Fruit fly (Drosophila melanogaster) whole organism, embryonic: ENCODE measurements around the gene CG1764.

Source experiments
- Ada2b ChIP-seq: fragments of 200-800 bp; sonication (Bioruptor generic); IDR thresholded peaks from 2 replicates; pipeline ENCODE4 v1.3.6; 2022; ENCODE audit warnings: missing biosample characterization, missing genetic modification characterization
- BEAF-32 ChIP-seq: fragments of 200-800 bp; sonication (Bioruptor generic); optimal IDR thresholded peaks from 3 replicates; lab custom pipeline; 2017; ENCODE audit warnings: missing biosample characterization, missing genetic modification characterization, mild to moderate bottlenecking, moderate library complexity, missing genetic modification reagents
- CG10209 ChIP-seq: fragments of 200-800 bp; sonication (Bioruptor generic); optimal IDR thresholded peaks from 3 replicates; lab custom pipeline; 2017; ENCODE audit warnings: missing biosample characterization, mild to moderate bottlenecking, missing genetic modification characterization, missing genetic modification reagents
- CG10462 ChIP-seq: fragments of 200-800 bp; sonication (Bioruptor generic); optimal IDR thresholded peaks from 2 replicates; lab custom pipeline; 2016; ENCODE audit warnings: missing biosample characterization, missing genetic modification characterization
- CG10959 ChIP-seq: fragments of 200-800 bp; sonication (Bioruptor generic); IDR thresholded peaks from 2 replicates; pipeline ENCODE4 v1.3.6; 2022; ENCODE audit warnings: missing biosample characterization, missing genetic modification characterization
- CG11093 ChIP-seq: fragments of 200-800 bp; sonication (Bioruptor generic); IDR thresholded peaks from 3 replicates; pipeline ENCODE4 v1.3.6; 2022; ENCODE audit warnings: missing biosample characterization, missing genetic modification characterization
- CG12744 ChIP-seq: fragments of 200-800 bp; sonication (Bioruptor generic); optimal IDR thresholded peaks from 2 replicates; lab custom pipeline; 2016; ENCODE audit warnings: missing biosample characterization, missing genetic modification characterization
- CG16813 ChIP-seq: fragments of 200-800 bp; sonication (Bioruptor generic); IDR thresholded peaks from 3 replicates; pipeline ENCODE4 v1.3.6; 2022; ENCODE audit warnings: missing biosample characterization, missing genetic modification characterization; ENCODE audit not compliant: partially characterized antibody
- CG16815 ChIP-seq: fragments of 200-800 bp; sonication (Bioruptor generic); optimal IDR thresholded peaks from 3 replicates; lab custom pipeline; 2017; ENCODE audit warnings: missing biosample characterization, mild to moderate bottlenecking, missing genetic modification characterization
- CG16863 ChIP-seq: fragments of 200-800 bp; sonication (Bioruptor generic); optimal IDR thresholded peaks from 3 replicates; lab custom pipeline; 2016; ENCODE audit warnings: missing biosample characterization, missing genetic modification characterization
- CG17385 ChIP-seq: fragments of 200-800 bp; sonication (Bioruptor generic); optimal IDR thresholded peaks from 3 replicates; lab custom pipeline; 2018; ENCODE audit warnings: missing biosample characterization, mild to moderate bottlenecking, missing genetic modification characterization
- CG17612 ChIP-seq: fragments of 200-800 bp; sonication (Bioruptor generic); IDR thresholded peaks from 2 replicates; pipeline ENCODE4 v1.3.6; 2022; ENCODE audit warnings: missing biosample characterization, missing genetic modification characterization
- CG17912 ChIP-seq: fragments of 200-800 bp; sonication (Bioruptor generic); optimal IDR thresholded peaks from 2 replicates; lab custom pipeline; 2018; ENCODE audit warnings: missing biosample characterization, mild to moderate bottlenecking, missing genetic modification characterization
- CG1792 ChIP-seq: fragments of 200-800 bp; sonication (Bioruptor generic); optimal IDR thresholded peaks from 2 replicates; lab custom pipeline; 2016; ENCODE audit warnings: missing biosample characterization, missing genetic modification characterization
- CG18764 ChIP-seq: fragments of 200-800 bp; sonication (Bioruptor generic); optimal IDR thresholded peaks from 3 replicates; lab custom pipeline; 2016; ENCODE audit warnings: missing biosample characterization, missing genetic modification characterization
- CG2199 ChIP-seq: fragments of 200-800 bp; sonication (Bioruptor generic); IDR thresholded peaks from 3 replicates; pipeline ENCODE4 v1.3.6; 2022; ENCODE audit warnings: missing biosample characterization, missing genetic modification characterization
- CG3407 ChIP-seq: fragments of 200-800 bp; sonication (Bioruptor generic); optimal IDR thresholded peaks from 2 replicates; lab custom pipeline; 2018; ENCODE audit warnings: missing biosample characterization, mild to moderate bottlenecking, missing genetic modification characterization
- CG7839 ChIP-seq: fragments of 200-800 bp; sonication (Bioruptor generic); optimal IDR thresholded peaks from 3 replicates; lab custom pipeline; 2018; ENCODE audit warnings: missing biosample characterization, mild to moderate bottlenecking, missing genetic modification characterization, moderate library complexity
- CG7963 ChIP-seq: fragments of 200-800 bp; sonication (Bioruptor generic); IDR thresholded peaks from 3 replicates; pipeline ENCODE4 v1.3.6; 2022; ENCODE audit warnings: missing biosample characterization, missing genetic modification characterization; ENCODE audit not compliant: partially characterized antibody
- CG7987 ChIP-seq: fragments of 200-800 bp; sonication (Bioruptor generic); optimal IDR thresholded peaks from 2 replicates; lab custom pipeline; 2018; ENCODE audit warnings: missing biosample characterization, mild to moderate bottlenecking, missing genetic modification characterization, moderate library complexity
- CG9437 ChIP-seq: fragments of 200-800 bp; sonication (Bioruptor generic); optimal IDR thresholded peaks from 2 replicates; lab custom pipeline; 2018; ENCODE audit warnings: missing biosample characterization, mild to moderate bottlenecking, missing genetic modification characterization
- CG9797 ChIP-seq: fragments of 200-800 bp; sonication (Bioruptor generic); optimal IDR thresholded peaks from 3 replicates; lab custom pipeline; 2018; ENCODE audit warnings: missing biosample characterization, mild to moderate bottlenecking, missing genetic modification characterization
- CoRest ChIP-seq: fragments of 200-800 bp; sonication (Bioruptor generic); optimal IDR thresholded peaks from 3 replicates; lab custom pipeline; 2018; ENCODE audit warnings: missing biosample characterization, mild to moderate bottlenecking, missing genetic modification characterization, moderate library complexity
- Max ChIP-seq: fragments of 200-800 bp; sonication (Bioruptor generic); optimal IDR thresholded peaks from 2 replicates; lab custom pipeline; 2016; ENCODE audit warnings: missing biosample characterization, mild to moderate bottlenecking, missing genetic modification characterization
- Mes4 ChIP-seq: fragments of 200-800 bp; sonication (Bioruptor generic); optimal IDR thresholded peaks from 2 replicates; lab custom pipeline; 2016; ENCODE audit warnings: missing biosample characterization, missing genetic modification characterization
- Mrtf ChIP-seq: fragments of 200-800 bp; sonication (Bioruptor generic); IDR thresholded peaks from 3 replicates; pipeline ENCODE4 v1.3.6; 2022; ENCODE audit warnings: missing biosample characterization, missing genetic modification characterization
- NC2α ChIP-seq: fragments of 200-800 bp; sonication (Bioruptor generic); optimal IDR thresholded peaks from 2 replicates; lab custom pipeline; 2016; ENCODE audit warnings: missing biosample characterization, missing genetic modification characterization
- Side ChIP-seq: fragments of 200-800 bp; sonication (Bioruptor generic); optimal IDR thresholded peaks from 2 replicates; lab custom pipeline; 2016; ENCODE audit warnings: missing biosample characterization, missing genetic modification characterization
- Six4 ChIP-seq: fragments of 200-800 bp; sonication (Bioruptor generic); optimal IDR thresholded peaks from 2 replicates; lab custom pipeline; 2016; ENCODE audit warnings: missing biosample characterization, missing genetic modification characterization
- abd-A ChIP-seq: fragments of 200-800 bp; sonication (Bioruptor generic); optimal IDR thresholded peaks from 3 replicates; lab custom pipeline; 2019; ENCODE audit warnings: missing biosample characterization, mild to moderate bottlenecking, missing genetic modification characterization, moderate library complexity
- aop ChIP-seq: fragments of 200-800 bp; sonication (Bioruptor generic); IDR thresholded peaks from 2 replicates; pipeline ENCODE4 v1.3.6; 2022; ENCODE audit warnings: missing biosample characterization, missing genetic modification characterization
- cato ChIP-seq: fragments of 200-800 bp; sonication (Bioruptor generic); optimal IDR thresholded peaks from 2 replicates; lab custom pipeline; 2016; ENCODE audit warnings: missing biosample characterization, missing genetic modification characterization, borderline replicate concordance
- chn ChIP-seq: fragments of 200-800 bp; sonication (Bioruptor generic); optimal IDR thresholded peaks from 2 replicates; lab custom pipeline; 2016; ENCODE audit warnings: missing biosample characterization, missing genetic modification characterization
- crol ChIP-seq: fragments of 200-800 bp; sonication (Bioruptor generic); IDR thresholded peaks from 2 replicates; pipeline ENCODE4 v1.3.6; 2022; ENCODE audit warnings: missing biosample characterization, missing genetic modification characterization
- dmrt99B ChIP-seq: fragments of 200-800 bp; sonication (Bioruptor generic); optimal IDR thresholded peaks from 2 replicates; lab custom pipeline; 2018; ENCODE audit warnings: missing biosample characterization, mild to moderate bottlenecking, missing genetic modification characterization, moderate library complexity
- en ChIP-seq: fragments of 200-800 bp; sonication (Bioruptor generic); optimal IDR thresholded peaks from 2 replicates; lab custom pipeline; 2016; ENCODE audit warnings: missing biosample characterization, missing genetic modification characterization
- fu2 ChIP-seq: fragments of 200-800 bp; sonication (Bioruptor generic); optimal IDR thresholded peaks from 2 replicates; lab custom pipeline; 2016; ENCODE audit warnings: missing biosample characterization, missing genetic modification characterization
- gro ChIP-seq: fragments of 200-800 bp; sonication (Bioruptor generic); optimal IDR thresholded peaks from 2 replicates; lab custom pipeline; 2016; ENCODE audit warnings: missing biosample characterization, missing genetic modification characterization
- gt ChIP-seq: fragments of 200-800 bp; sonication (Bioruptor generic); IDR thresholded peaks from 2 replicates; pipeline ENCODE4 v1.3.6; 2022; ENCODE audit warnings: missing biosample characterization, missing genetic modification characterization
- insv ChIP-seq, 2 experiments: fragments of 200-800 bp; sonication (Bioruptor generic); optimal IDR thresholded peaks; 3 replicates each; lab custom pipeline; 2016 to 2018; ENCODE audit warnings: missing biosample characterization in 2 of 2, missing genetic modification characterization in 2 of 2
- kni ChIP-seq: fragments of 200-800 bp; sonication (Bioruptor generic); optimal IDR thresholded peaks from 3 replicates; lab custom pipeline; 2017; ENCODE audit warnings: mild to moderate bottlenecking, missing biosample characterization, missing genetic modification reagents, missing genetic modification characterization
- mam ChIP-seq: fragments of 200-800 bp; sonication (Bioruptor generic); optimal IDR thresholded peaks from 3 replicates; lab custom pipeline; 2016; ENCODE audit warnings: missing biosample characterization, missing genetic modification characterization
- nerfin-2 ChIP-seq: fragments of 200-800 bp; sonication (Bioruptor generic); IDR thresholded peaks from 2 replicates; pipeline ENCODE4 v1.3.6; 2022; ENCODE audit warnings: missing biosample characterization, missing genetic modification characterization; ENCODE audit not compliant: partially characterized antibody
- psq ChIP-seq: fragments of 200-800 bp; sonication (Bioruptor generic); optimal IDR thresholded peaks from 2 replicates; lab custom pipeline; 2017; ENCODE audit warnings: missing biosample characterization, missing genetic modification characterization
- sc ChIP-seq, 3 experiments: fragments of >200 bp in 2 of 3; fragments of 200-800 bp in 1 of 3; sonication (Bioruptor generic) in 1 of 3; optimal IDR thresholded peaks; 2 replicates in 2 of 3; 3 replicates in 1 of 3; lab custom pipeline; 2017; ENCODE audit warnings: mild to moderate bottlenecking in 1 of 3, missing biosample characterization in 1 of 3, missing genetic modification characterization in 1 of 3, missing genetic modification reagents in 1 of 3
- schlank ChIP-seq: fragments of 200-800 bp; sonication (Bioruptor generic); optimal IDR thresholded peaks from 2 replicates; lab custom pipeline; 2018; ENCODE audit warnings: missing biosample characterization, mild to moderate bottlenecking, missing genetic modification characterization
- sima ChIP-seq: fragments of 200-800 bp; sonication (Bioruptor generic); optimal IDR thresholded peaks from 2 replicates; lab custom pipeline; 2016; ENCODE audit warnings: missing biosample characterization, missing genetic modification characterization
- sob ChIP-seq: fragments of 200-800 bp; sonication (Bioruptor generic); IDR thresholded peaks from 2 replicates; pipeline ENCODE4 v1.3.6; 2022; ENCODE audit warnings: missing biosample characterization, missing genetic modification characterization
- tap ChIP-seq: fragments of 200-800 bp; optimal IDR thresholded peaks from 3 replicates; lab custom pipeline; 2019; ENCODE audit warnings: missing biosample characterization, mild to moderate bottlenecking, missing genetic modification characterization, moderate library complexity
- tx ChIP-seq: fragments of 200-800 bp; sonication (Bioruptor generic); optimal IDR thresholded peaks from 2 replicates; lab custom pipeline; 2016; ENCODE audit warnings: missing biosample characterization, missing genetic modification characterization

CG1764 gene

DNA sequence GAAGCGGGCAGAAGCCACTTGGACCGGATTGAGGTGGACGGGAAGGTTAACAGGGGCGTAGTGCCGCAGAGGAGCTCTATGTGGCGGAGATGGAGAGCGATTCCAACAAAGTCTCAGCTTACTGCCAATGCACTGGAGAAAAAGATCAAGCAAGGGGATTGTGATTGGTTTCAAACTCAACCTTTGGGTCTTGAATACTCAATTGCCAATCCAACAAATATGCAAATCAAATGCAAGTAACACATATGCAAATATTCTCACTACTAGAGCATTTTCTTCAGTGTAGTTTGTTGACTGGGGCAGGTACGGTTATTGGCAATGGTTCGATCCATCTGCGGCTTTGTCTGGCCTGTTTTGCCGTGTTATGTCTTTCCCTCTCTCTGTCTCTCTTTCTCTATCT, 50.9 kb downstream of the CG1764 start (continued):
- TF ChIP-seq CG1792 (GFP tag; lab: Kevin White, UChicago) (peak; percentile 75), CG17912 (GFP tag; lab: Kevin White, UChicago) (no peak), CG3407 (GFP tag; lab: Kevin White, UChicago) (peak; percentile 58), CG18764 (GFP tag; lab: Kevin White, UChicago) (peak; percentile 46), gro (peak; percentile 52), CG9437 (GFP tag; lab: Kevin White, UChicago) (peak; percentile 31), CG7987 (peak; percentile 5), Six4 (peak; percentile 70), CG9797 (GFP tag; lab: Kevin White, UChicago) (no peak), aop (GFP tag; lab: Robert Waterston, UW) (peak; percentile 58; the same call in 1 of the 2 replicates), CG2199 (no peak), fu2 (GFP tag; lab: Kevin White, UChicago) (peak; percentile 47), tap (tag; lab: Kevin White, UChicago) (peak; percentile 84), chn (GFP tag; lab: Kevin White, UChicago) (peak; percentile 58), sima (GFP tag; lab: Kevin White, UChicago) (peak; percentile 14), tx (GFP tag; lab: Kevin White, UChicago) (peak; percentile 73), sob (GFP tag; lab: Robert Waterston, UW) (peak; percentile 73; the same call in 1 of the 2 replicates), nerfin-2 (GFP tag; lab: Robert Waterston, UW) (no peak), cato (GFP tag; lab: Kevin White, UChicago) (peak; percentile 10), sc (optimal IDR thresholded peaks at IDR 0.05; lab: Kevin White, UChicago) (no peak), sc (GFP tag; optimal IDR thresholded peaks at IDR 0.05; lab: Kevin White, UChicago) (peak; percentile 47), CG10959 (no peak; the same call in 1 of the 2 replicates), Max (GFP tag; lab: Kevin White, UChicago) (peak; percentile 37), CG16813 (GFP tag; lab: Robert Waterston, UW) (no peak), NC2α (GFP tag; lab: Kevin White, UChicago) (peak; percentile 30), Mrtf (GFP tag; lab: Robert Waterston, UW) (peak; percentile 74), dmrt99B (peak; percentile 86), kni (GFP tag; lab: Kevin White, UChicago) (peak; percentile 4), CG7839 (tag; lab: Kevin White, UChicago) (peak; percentile 82), Mes4 (GFP tag; lab: Kevin White, UChicago) (peak; percentile 67), CG16815 (GFP tag; lab: Kevin White, UChicago) (peak; percentile 37), Side (GFP tag; lab: Kevin White, UChicago) (peak; percentile 92), CG10462 (GFP tag; lab: Kevin White, UChicago) (peak; percentile 39), CG17612 (GFP tag; lab: Robert Waterston, UW) (0 out of 2 replicates have a peak, but pooled peaks have one; percentile 11), CG16863 (GFP tag; lab: Kevin White, UChicago) (peak; percentile 74), CG7963 (GFP tag; lab: Robert Waterston, UW) (no peak), CG12744 (GFP tag; lab: Kevin White, UChicago) (peak; percentile 29), psq (no peak), CG17385 (GFP tag; lab: Kevin White, UChicago) (peak; percentile 58), en (GFP tag; lab: Kevin White, UChicago) (peak; percentile 67), schlank (tag; lab: Kevin White, UChicago) (peak; percentile 80), gt (peak; percentile 58; the same call in 1 of the 2 replicates), abd-A (no peak), mam (GFP tag; lab: Kevin White, UChicago) (peak; percentile 83), CoRest (tag; lab: Kevin White, UChicago) (peak; percentile 66), crol (GFP tag; lab: Robert Waterston, UW) (0 out of 2 replicates have a peak, but pooled peaks have one; percentile 10), CG10209 (GFP tag; lab: Kevin White, UChicago) (peak; percentile 71), Ada2b (peak; percentile 81), insv (GFP tag; optimal IDR thresholded peaks at IDR 0.05; lab: Kevin White, UChicago) (no peak), BEAF-32 (GFP tag; lab: Kevin White, UChicago) (no peak), CG11093 (GFP tag; lab: Robert Waterston, UW) (peak; percentile 72; the same call in 2 of the 3 replicates)
